Worm (Caenorhabditis elegans) whole organism, midembryonic: Measurements from ENCODE around the gene idpb-2.

ENCODE experiments used
- T22C8.4 ChIP-seq: fragments of 200-800 bp; sonication (Bioruptor generic); IDR thresholded peaks from 2 replicates; pipeline ENCODE4 v1.3.6; 2022; ENCODE audit warnings: missing genetic modification characterization, missing compliant biosample characterization
- cog-1 ChIP-seq: sonication (generic microtip); optimal IDR thresholded peaks from 2 replicates; lab custom pipeline; 2016; ENCODE audit warnings: missing genetic modification characterization, missing compliant biosample characterization
- flt-1 ChIP-seq: fragments of 200-800 bp; sonication (Bioruptor generic); IDR thresholded peaks from 2 replicates; pipeline ENCODE4 v1.3.6; 2022; ENCODE audit warnings: missing genetic modification characterization, missing compliant biosample characterization
- klf-2 ChIP-seq: fragments of 200-800 bp; sonication (Bioruptor generic); conservative IDR thresholded peaks from 2 replicates; pipeline ENCODE4 v1.3.6; 2022; ENCODE audit warnings: missing genetic modification reagents, missing genetic modification characterization, missing compliant biosample characterization
- med-1 ChIP-seq: sonication (generic microtip); optimal IDR thresholded peaks from 2 replicates; lab custom pipeline; 2017; ENCODE audit warnings: missing genetic modification characterization, mild to moderate bottlenecking, missing compliant biosample characterization, antibody characterized with exemption, missing genetic modification reagents; ENCODE audit not compliant: insufficient read depth
- ref-1 ChIP-seq: fragments of 200-800 bp; sonication (Bioruptor generic); conservative IDR thresholded peaks from 2 replicates; pipeline ENCODE4 v1.3.6; 2022; ENCODE audit warnings: missing genetic modification reagents, missing genetic modification characterization, missing compliant biosample characterization
- tab-1 ChIP-seq: fragments of 200-800 bp; sonication (Bioruptor generic); IDR thresholded peaks from 2 replicates; pipeline ENCODE4 v1.3.6; 2022; ENCODE audit warnings: missing genetic modification characterization, missing compliant biosample characterization
- ztf-23 ChIP-seq: fragments of 200-800 bp; sonication (Bioruptor generic); IDR thresholded peaks from 2 replicates; pipeline ENCODE4 v1.3.6; 2022; ENCODE audit warnings: missing genetic modification reagents, missing genetic modification characterization, missing compliant biosample characterization
- ztf-29 ChIP-seq: fragments of 200-800 bp; sonication (Bioruptor generic); IDR thresholded peaks from 2 replicates; pipeline ENCODE4 v1.3.6; 2022; ENCODE audit warnings: missing genetic modification reagents, missing genetic modification characterization, missing compliant biosample characterization

DNA sequence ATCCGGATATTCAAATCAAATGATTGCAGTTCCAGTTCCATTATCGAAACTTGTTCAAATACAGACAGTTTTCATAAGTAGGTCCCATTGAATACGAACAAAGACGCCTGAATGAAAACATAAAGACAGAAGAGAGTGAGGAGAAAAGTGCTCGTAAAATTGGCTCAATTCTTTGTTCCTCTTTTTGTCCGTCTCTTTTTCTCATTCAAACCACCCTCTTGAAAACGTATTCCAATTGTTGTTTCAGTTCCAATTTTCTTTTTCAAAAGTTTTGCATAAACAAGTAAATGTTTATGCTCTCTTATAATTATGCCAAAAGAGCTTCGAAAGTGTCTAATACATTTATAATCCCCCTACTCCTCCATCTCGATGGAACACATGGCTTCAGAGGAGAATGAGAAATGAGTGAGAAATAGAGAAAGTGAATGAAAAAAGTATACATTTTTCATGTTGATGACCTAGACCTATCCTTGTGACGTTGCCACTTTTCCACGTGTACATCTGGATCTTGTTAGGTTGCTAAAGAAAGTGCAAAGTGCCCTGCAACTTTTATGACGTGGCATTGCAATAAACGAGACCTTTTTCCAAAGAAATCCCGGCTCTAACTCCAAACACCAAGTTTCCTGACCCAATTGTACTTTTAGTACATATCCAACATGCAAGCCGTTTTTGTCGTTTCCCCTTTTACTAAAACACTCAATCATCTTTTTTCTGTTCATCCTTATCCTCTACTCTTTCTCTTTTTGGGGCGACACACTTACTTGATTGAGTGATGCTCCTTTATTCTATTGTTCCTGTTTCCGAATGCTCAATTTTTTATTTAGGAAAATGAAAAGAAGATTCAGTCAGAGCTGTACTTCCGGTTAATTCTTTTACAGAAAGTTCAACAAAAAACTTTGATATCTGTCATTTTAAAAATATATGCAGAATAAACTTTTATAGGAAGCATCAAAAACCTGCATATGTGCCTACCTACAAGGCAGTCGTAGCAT is 22.9 kb downstream of the idpb-2 start:
- TF ChIP-seq klf-2 (GFP tag; lab: Robert Waterston, UW) = no peak
- no peak for TF ChIP-seq tab-1 (GFP tag; lab: Robert Waterston, UW)
- no peak for TF ChIP-seq ztf-29
- no peak for TF ChIP-seq med-1 (GFP tag; lab: Kevin White, UChicago)
- TF ChIP-seq flt-1 = no peak
- no peak for TF ChIP-seq ref-1 (GFP tag; lab: Robert Waterston, UW)
- no peak for TF ChIP-seq cog-1 (tag; lab: Kevin White, UChicago)
- TF ChIP-seq ztf-23 (GFP tag; lab: Robert Waterston, UW) = no peak
- no peak for TF ChIP-seq T22C8.4 (GFP tag; lab: Robert Waterston, UW)
